Worm (Caenorhabditis elegans) whole organism, mixed stage, embryonic: Measurements from ENCODE around the gene apl-1.

Experiments
- cnd-1 ChIP-seq: fragments of 200-800 bp; sonication (Bioruptor generic); optimal IDR thresholded peaks from 2 replicates; lab custom pipeline; 2018; ENCODE audit warnings: mild to moderate bottlenecking, missing genetic modification characterization, missing compliant biosample characterization
- nhr-12 ChIP-seq: fragments of 150-350 bp; optimal IDR thresholded peaks from 2 replicates; lab custom pipeline; 2014; ENCODE audit warnings: missing biosample characterization, missing genetic modification characterization

- TF ChIP-seq cnd-1 (tag; lab: Kevin White, UChicago) (no peak), nhr-12 (no peak)
These were observed 29.2 kb downstream of the apl-1 start, which contains the start of gene pnk-4 for ce11 chrX:5087366-5087891.
